Fruit fly (Drosophila melanogaster) Kc167 (cell line): ENCODE data around the gene CG7606.

Source experiments
- Myc ChIP-seq: fragments of >200 bp; optimal IDR thresholded peaks from 2 replicates; lab custom pipeline; 2017; ENCODE audit warnings: missing external identifiers
- Sin3A ChIP-seq: fragments of >200 bp; optimal IDR thresholded peaks from 2 replicates; lab custom pipeline; 2018; ENCODE audit warnings: missing external identifiers
- h ChIP-seq: fragments of >200 bp; optimal IDR thresholded peaks from 3 replicates; lab custom pipeline; 2018; ENCODE audit warnings: missing external identifiers
- insv ChIP-seq: fragments of >200 bp; optimal IDR thresholded peaks from 3 replicates; lab custom pipeline; 2018; ENCODE audit warnings: missing external identifiers
- psq ChIP-seq: fragments of >200 bp; optimal IDR thresholded peaks from 2 replicates; lab custom pipeline; 2017; ENCODE audit warnings: missing external identifiers
- ttk ChIP-seq: sonication (Bioruptor generic); optimal IDR thresholded peaks from 2 replicates; lab custom pipeline; 2017; ENCODE audit warnings: missing external identifiers

Gene CG7606

DNA sequence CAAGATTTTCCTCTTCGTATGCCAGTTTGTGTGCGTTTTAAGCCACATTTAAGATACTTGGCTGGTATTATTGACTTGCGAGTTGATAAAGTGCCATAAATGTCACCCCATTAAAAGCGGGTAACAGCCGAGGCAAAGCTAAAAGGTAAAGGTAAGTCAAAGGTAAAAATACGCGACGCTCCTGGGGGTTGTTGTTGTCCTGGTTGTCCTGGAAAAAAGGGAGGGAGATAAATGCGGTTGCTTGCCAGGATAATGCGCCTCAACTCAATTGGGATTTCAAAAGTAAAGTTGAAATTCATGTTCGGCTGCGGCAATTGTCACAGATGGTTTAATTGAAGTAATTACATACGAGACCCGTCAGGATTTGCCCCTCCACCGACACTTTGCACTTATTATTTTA is 2.9 kb upstream of the CG7606 start:
- TF ChIP-seq h (no peak), Myc (no peak), Sin3A (lab: Kevin White, UChicago) (no peak), ttk (lab: Kevin White, UChicago) (no peak), psq (lab: Kevin White, UChicago) (no peak), insv (lab: Kevin White, UChicago) (no peak)

DNA sequence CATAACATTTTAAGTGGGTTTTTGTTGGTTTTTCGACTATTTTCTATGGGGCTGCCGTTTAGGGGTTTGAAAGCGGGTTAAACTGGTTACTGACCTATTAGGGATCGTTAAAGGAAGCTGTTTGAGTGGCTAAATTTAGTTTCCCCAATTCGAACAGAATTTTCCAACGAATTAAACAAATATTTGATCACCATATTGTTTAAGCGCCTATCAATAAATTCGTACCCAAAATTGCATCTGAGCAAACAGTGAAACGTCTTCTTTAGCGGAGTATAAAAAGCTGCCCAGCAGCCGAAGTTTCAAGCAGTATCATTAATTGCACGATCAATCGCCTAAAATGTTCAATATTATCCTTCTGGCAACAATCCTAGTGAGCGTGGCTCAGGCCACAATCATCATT is 2.2 kb upstream of the CG7606 start, which contains the start of gene Sgs5bis:
TSS of gene Sgs5bis (plus strand) at position 301 of the 400 bp plus-strand sequence.
- TF ChIP-seq ttk (lab: Kevin White, UChicago): no peak
- TF ChIP-seq Myc: no peak
- TF ChIP-seq h: no peak
- TF ChIP-seq psq (lab: Kevin White, UChicago): no peak

DNA sequence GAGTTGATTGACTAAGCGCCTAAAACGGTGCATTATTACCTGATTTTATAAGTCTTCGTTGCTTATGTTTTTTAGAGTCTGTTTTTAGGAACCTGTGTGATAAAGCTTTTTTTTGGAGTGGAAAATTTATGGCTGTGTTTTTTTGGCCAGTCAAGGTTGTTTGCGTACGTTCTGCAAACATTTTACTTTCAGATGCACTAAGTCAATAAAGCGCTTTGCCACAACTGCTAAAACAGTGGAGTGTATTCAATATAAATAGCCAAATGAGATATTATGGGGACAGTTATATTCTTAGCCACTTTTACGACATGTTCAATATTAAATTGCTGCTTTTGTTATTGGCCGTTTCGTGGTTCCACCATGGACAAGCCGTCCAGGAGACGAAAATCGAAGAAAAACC is 1.3 kb upstream of the CG7606 start, which contains the start of gene Sgs5:
TSS of gene Sgs5 (plus strand) at position 279 of the 400 bp plus-strand sequence.
- TF ChIP-seq h: no peak

DNA sequence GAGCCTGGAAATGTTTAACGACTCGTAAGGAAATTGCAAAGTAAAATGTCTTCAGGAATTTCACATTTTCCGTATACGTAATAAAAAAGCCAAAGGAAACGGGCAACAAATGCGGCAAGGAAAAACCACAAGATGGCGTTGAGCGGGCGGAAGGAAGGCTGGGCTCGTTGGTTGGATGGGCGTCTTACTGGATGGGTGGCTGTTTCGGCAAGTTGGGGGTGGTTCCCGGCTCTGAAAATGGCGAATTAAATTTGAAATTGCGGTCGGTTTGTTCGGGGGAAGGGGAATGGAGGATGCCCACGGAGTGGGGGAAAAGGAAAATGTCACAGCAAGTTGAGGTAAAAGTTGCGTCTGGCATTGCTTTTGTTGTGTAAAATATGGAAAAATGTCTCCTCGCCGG is 3.4 kb downstream of the CG7606 start:
- TF ChIP-seq h (no peak), insv (lab: Kevin White, UChicago) (no peak), Myc (no peak), psq (lab: Kevin White, UChicago) (no peak), Sin3A (lab: Kevin White, UChicago) (no peak), ttk (lab: Kevin White, UChicago) (no peak)

DNA sequence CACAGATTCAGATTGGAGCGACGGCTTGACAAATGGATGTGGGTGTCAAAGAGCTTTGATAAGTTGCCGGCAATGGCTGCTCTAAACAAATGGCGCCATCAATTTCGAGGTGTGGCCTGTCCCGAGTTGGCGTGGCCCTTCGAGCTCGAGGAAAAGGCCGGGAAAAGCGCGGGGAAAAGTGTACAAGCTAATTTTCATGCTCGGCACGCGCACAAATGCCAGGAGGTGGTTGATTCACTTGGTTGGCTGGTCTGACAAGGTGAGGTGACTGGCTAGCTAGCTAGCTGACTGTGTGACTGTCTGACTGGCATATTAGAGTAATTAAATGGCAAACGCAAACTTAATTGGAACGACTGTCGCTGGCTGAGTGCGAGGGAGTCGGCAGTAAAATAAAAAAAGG is 5.5 kb downstream of the CG7606 start:
- TF ChIP-seq insv (lab: Kevin White, UChicago) (no peak), Myc (no peak), psq (lab: Kevin White, UChicago) (no peak), Sin3A (lab: Kevin White, UChicago) (no peak), h (no peak), ttk (lab: Kevin White, UChicago) (no peak)

DNA sequence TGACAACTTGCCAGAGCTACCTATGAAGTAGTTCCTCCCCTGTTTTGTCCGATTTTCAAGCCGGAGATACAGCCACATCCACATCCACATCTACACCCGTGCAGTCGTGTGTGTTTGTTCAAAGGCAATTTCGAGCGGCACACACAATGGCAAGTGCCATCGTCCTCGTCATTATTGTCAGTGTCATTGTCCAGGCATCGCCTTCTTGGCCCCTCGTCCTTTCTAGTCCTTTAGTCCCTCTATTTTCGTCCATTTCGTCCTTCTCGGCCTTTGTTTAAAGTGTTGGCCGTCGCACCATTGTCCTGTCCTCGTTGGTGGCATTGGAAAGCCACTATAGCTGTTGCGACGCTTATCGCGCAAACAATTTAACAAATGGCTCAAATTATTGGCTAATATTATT is 6.6 kb downstream of the CG7606 start:
- TF ChIP-seq insv (lab: Kevin White, UChicago) (no peak), ttk (lab: Kevin White, UChicago) (no peak), Sin3A (lab: Kevin White, UChicago) (no peak), psq (lab: Kevin White, UChicago) (no peak), h (no peak), Myc (no peak)

DNA sequence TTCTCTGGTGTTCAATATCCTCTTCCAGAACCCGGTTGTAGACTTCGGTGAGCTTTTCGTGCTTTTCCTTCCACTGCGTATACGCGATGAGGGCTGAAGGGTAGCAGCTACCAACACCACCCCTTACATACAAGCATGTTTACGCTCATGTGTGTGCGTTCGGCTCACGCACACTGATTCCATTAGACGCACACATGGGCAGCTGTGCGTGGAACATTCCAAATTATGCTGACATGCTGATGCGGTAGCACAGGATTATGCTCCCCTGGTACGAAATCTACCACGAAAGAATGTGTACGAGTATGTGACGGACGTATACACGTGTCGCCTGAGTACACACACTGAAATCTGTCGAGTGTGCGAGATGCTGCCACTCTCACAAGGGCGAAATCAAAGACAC is 7.4 kb downstream of the CG7606 start:
- TF ChIP-seq Myc (no peak), ttk (lab: Kevin White, UChicago) (no peak), psq (lab: Kevin White, UChicago) (no peak), Sin3A (lab: Kevin White, UChicago) (no peak), h (no peak), insv (lab: Kevin White, UChicago) (no peak)

DNA sequence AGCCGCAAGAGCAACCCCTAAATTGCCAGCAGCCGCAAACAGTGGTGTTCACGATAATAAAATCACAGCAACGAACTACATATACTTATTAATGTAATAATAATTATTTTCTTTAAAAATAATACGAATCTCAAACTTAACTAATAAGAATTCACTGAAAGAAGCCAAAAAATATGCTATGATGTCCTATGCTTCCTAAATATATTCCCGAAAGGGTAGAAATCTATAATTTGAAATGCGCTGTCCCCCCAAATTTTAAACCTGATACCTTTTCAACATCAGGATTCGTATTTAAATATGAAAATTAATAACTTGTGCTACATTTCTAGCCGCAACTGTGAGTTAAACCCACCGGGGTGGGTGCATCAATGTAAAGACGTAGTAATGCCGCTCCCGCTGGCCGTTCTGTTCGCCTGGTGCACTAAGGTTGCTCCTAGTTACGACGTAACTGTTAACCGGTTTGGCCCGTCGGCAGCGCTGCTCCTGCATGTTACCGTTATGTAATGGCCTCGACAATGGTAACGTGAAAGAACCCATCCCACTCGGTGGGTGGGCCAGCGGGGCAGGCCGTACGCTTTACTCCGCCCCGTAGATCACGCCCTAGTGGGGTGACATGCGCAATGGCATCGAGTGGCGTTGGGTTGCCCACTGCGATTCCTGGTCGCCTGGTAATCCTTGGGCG is 8.0 kb downstream of the CG7606 start:
- TF ChIP-seq ttk (lab: Kevin White, UChicago) (no peak), h (no peak), psq (lab: Kevin White, UChicago) (no peak), Sin3A (lab: Kevin White, UChicago) (no peak), insv (lab: Kevin White, UChicago) (no peak), Myc (no peak)

DNA sequence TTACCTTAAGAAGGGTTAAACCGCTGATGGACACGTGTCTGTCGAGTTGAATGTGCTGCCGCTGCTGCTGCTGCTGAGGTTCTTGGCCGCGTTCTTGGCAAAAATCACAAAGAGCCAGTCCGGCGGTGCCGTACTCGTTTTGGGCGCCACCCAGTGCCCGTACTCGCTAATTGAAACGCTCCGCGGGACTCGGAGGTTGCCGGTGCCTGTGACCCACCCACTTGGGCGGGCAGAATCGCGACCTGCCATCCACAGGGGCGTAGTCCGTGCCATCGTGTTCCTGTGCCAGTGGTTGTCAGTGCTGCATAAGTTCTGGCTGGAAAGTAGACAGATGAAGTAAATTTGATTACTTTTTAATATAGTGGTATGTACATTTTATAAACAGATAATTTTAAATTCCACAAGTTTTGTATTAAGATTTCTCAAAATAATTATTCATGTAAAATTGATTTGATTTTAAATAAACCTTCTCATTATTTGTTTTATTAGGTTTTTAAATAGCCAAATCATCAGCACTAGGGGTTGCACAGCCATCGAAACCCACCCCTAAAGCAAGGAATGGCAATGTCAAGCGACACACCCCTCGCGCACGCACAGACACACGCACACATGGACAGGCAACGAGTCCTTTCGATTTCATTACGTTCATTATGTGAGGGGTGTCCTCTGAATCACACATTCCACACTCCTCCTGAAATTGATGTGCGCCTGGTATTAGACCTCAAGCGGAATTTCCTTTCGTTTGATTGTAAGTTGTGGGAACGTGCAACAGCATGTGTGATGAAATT is 8.7 kb downstream of the CG7606 start:
- TF ChIP-seq insv (lab: Kevin White, UChicago) (no peak), psq (lab: Kevin White, UChicago) (no peak), ttk (lab: Kevin White, UChicago) (no peak)

DNA sequence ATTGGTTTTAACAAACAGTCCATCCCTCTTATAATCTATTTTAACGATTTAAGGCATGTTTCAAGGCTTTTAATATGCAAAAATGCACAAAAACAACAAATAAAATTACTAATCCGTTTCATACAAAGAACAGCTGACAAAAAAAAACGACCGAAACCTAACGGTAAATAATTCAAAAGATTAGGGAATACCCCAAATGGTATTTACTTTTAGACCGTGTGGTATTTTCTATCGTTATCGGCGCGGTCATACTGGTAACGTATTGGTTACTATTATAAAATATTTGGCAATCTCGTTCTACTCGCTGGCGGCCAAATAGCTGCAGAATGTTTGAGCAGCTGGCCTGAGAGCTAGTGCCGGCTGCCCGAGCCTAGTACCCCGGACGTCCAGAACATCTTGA is 9.5 kb downstream of the CG7606 start, which contains the start of gene sll:
TSS of gene sll (plus strand) at position 235 of the 400 bp plus-strand sequence.
- no peak for TF ChIP-seq h

DNA sequence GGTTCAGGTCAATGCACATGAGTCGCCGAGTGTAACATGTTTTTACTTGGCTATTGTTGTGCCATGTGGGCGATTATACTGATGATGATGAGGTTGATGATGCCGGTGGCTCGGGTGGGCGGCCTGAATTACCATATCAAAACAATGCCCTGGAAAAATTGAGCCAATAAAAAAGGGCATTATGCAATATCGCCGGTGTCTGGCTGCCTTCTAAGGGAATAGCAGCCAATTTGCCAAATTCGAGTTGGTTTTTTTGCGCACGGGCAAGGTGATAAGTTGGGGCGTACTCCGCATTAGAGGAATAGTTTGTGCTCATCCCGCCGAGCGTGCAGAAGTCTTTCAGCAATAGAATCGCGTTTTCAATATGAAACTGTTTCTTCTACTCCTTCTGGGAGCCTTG is 12.7 kb downstream of the CG7606 start, which contains the start of gene CG14329:
TSS of gene CG14329 (plus strand) at position 301 of the 400 bp plus-strand sequence.
- TF ChIP-seq Myc: no peak
- TF ChIP-seq insv (lab: Kevin White, UChicago): no peak
- TF ChIP-seq Sin3A (lab: Kevin White, UChicago): no peak
- no peak for TF ChIP-seq h
- TF ChIP-seq ttk (lab: Kevin White, UChicago): no peak
- no peak for TF ChIP-seq psq (lab: Kevin White, UChicago)

DNA sequence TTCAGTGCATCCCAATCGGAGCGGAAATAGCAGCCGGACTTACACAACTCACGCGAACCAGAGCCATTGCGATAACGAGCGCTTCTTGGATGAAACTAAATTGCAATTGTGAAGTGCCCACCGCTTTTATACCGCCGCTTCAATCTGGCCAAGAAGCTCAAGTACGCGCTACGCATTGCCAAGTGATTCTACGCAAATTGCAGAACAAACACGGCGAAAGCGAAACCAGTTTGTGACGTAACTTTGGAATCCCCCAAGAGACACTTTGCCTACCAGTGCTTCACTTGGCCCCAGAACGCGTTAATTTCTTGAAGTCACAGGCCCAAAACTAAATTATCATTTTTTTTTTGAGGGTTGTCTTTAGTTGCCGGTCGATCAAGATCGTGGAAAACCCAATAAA is 15.1 kb downstream of the CG7606 start, which contains the start of gene Edg91:
TSS of gene Edg91 (minus strand) at position 101 of the 400 bp plus-strand sequence.
- TF ChIP-seq h (no peak), Sin3A (lab: Kevin White, UChicago) (no peak), psq (lab: Kevin White, UChicago) (no peak), Myc (no peak), insv (lab: Kevin White, UChicago) (no peak), ttk (lab: Kevin White, UChicago) (no peak)

DNA sequence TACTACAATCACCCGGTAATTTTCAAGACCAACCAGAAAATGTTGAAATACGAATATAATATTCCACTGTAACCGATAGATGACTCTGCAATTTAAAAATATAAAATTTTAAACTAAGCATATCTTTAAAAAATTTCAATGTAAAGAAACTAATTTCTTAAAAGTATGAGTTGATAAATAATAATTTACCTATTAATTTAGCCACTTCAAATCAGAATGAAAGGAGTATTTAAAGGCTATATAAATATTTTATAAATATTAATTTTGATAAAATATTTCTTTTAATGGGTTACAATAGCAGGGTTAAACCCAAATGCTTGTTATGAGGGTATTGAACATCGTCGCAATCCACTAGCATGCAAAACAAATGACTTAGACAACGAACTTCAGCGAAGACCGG is 15.5 kb downstream of the CG7606 start:
- TF ChIP-seq Sin3A (lab: Kevin White, UChicago): no peak
- no peak for TF ChIP-seq ttk (lab: Kevin White, UChicago)
- TF ChIP-seq insv (lab: Kevin White, UChicago): no peak
- TF ChIP-seq psq (lab: Kevin White, UChicago): no peak
- no peak for TF ChIP-seq Myc
- TF ChIP-seq h: no peak
